Fruit fly (Drosophila melanogaster): ENCODE measurements around the gene CG8565.

The CG8565 gene

DNA sequence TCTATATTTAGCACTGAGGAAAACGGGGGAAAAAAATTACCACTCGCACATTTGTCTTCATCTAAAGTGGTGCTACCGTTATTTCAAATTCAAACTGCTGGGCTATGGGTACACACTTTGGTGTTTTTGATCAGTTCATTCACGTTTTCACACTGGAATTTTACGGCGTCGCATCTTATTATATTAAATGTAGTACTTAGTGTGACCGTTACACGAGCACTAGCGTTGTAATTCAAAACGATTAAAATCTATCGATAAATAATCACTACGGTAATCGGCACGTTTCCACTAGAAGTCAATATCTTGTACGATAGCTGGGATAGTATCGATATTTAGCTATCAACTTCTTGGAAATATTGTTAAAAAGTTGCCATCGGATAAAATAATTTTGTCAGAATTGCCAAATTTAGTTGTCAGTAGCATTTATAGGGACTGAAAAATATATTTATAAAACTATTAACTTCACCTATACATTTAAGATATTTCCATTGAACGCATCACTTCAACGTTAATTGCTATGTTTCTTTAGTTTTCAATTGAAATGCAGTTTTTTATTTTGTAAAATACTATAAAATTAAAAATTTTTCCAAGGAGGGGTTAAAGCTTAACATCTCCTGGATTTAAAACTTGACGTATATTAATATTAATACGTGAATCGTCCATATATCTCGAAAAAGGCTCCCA is 20.1 kb downstream of the CG8565 start, which contains the start of the genes CG46440 and Myb (continued):
- TF ChIP-seq trh (GFP tag; optimal IDR thresholded peaks at IDR 0.05) (no peak), CG30020 (tag; optimal IDR thresholded peaks at IDR 0.05) (peak; percentile 88), kni (GFP tag; optimal IDR thresholded peaks at IDR 0.05) (peak; percentile 14), MESR4 (GFP tag; optimal IDR thresholded peaks at IDR 0.05) (peak; percentile 82), MTF-1 (GFP tag; optimal IDR thresholded peaks at IDR 0.05; ENCODE audit: borderline replicate concordance) (no peak), CG15479 (GFP tag; optimal IDR thresholded peaks at IDR 0.05) (no peak), crol (GFP tag; IDR thresholded peaks at IDR 0.05) (no peak), Tbp (GFP tag; optimal IDR thresholded peaks at IDR 0.05) (no peak), dpn (GFP tag; optimal IDR thresholded peaks at IDR 0.05) (no peak), CG14965 (GFP tag; optimal IDR thresholded peaks at IDR 0.05; ENCODE audit: borderline replicate concordance) (no peak), Eip74EF (GFP tag; optimal IDR thresholded peaks at IDR 0.05) (no peak), CG12391 (tag; optimal IDR thresholded peaks at IDR 0.05) (no peak), C15 (GFP tag; IDR thresholded peaks at IDR 0.05) (no peak), Oaz (GFP tag; IDR thresholded peaks at IDR 0.05) (no peak), br (optimal IDR thresholded peaks at IDR 0.05) (no peak), seq (GFP tag; IDR thresholded peaks at IDR 0.05) (no peak), Dip3 (GFP tag; optimal IDR thresholded peaks at IDR 0.05) (no peak), emc (GFP tag; optimal IDR thresholded peaks at IDR 0.05) (no peak), sc (optimal IDR thresholded peaks at IDR 0.05) (no peak), sc (GFP tag; optimal IDR thresholded peaks at IDR 0.05) (no peak), slbo (GFP tag; IDR thresholded peaks at IDR 0.05) (no peak), caup (GFP tag; optimal IDR thresholded peaks at IDR 0.05; ENCODE audit: severe bottlenecking) (no peak), Kr (GFP tag; optimal IDR thresholded peaks at IDR 0.05) (no peak), tll (GFP tag; optimal IDR thresholded peaks at IDR 0.05) (no peak), ERR (GFP tag; optimal IDR thresholded peaks at IDR 0.05) (no peak), CG8089 (GFP tag; optimal IDR thresholded peaks at IDR 0.05) (no peak), Hmx (GFP tag; optimal IDR thresholded peaks at IDR 0.05) (no peak), corto (GFP tag; optimal IDR thresholded peaks at IDR 0.05) (no peak), pros (GFP tag; optimal IDR thresholded peaks at IDR 0.05) (no peak), tna (GFP tag; IDR thresholded peaks at IDR 0.05; ENCODE audit: partially characterized antibody) (peak; percentile 78), CG6683 (GFP tag; optimal IDR thresholded peaks at IDR 0.05) (no peak), CG3847 (GFP tag; IDR thresholded peaks at IDR 0.05) (no peak), Bteb2 (GFP tag; optimal IDR thresholded peaks at IDR 0.05) (no peak), CG2120 (GFP tag; optimal IDR thresholded peaks at IDR 0.05) (no peak), HLH4C (GFP tag; IDR thresholded peaks at IDR 0.05; ENCODE audit: partially characterized antibody) (peak; percentile 84), tgo (GFP tag; IDR thresholded peaks at IDR 0.05) (no peak), Sry-β (GFP tag; optimal IDR thresholded peaks at IDR 0.05) (no peak), CG4360 (GFP tag; IDR thresholded peaks at IDR 0.05) (no peak), luna (GFP tag; optimal IDR thresholded peaks at IDR 0.05) (no peak), lilli (GFP tag; optimal IDR thresholded peaks at IDR 0.05) (no peak), ken (GFP tag; IDR thresholded peaks at IDR 0.05) (no peak), bbx (GFP tag; IDR thresholded peaks at IDR 0.05; ENCODE audit: partially characterized antibody) (peak; percentile 87), pzg (GFP tag; optimal IDR thresholded peaks at IDR 0.05) (peak; percentile 68), chinmo (GFP tag; IDR thresholded peaks at IDR 0.05; ENCODE audit: partially characterized antibody) (peak; percentile 64; the same call in 1 of the 4 replicates), ato (GFP tag; IDR thresholded peaks at IDR 0.05; ENCODE audit: partially characterized antibody) (peak; percentile 83), Dip2 (GFP tag; IDR thresholded peaks at IDR 0.05) (no peak), Stat92E (GFP tag; optimal IDR thresholded peaks at IDR 0.05) (no peak), CG10321 (GFP tag; IDR thresholded peaks at IDR 0.05) (no peak), ase (GFP tag; IDR thresholded peaks at IDR 0.05) (no peak), CG11560 (tag; IDR thresholded peaks at IDR 0.05) (no peak)

Measured in whole organism, embryonic.